Fruit fly (Drosophila melanogaster): ENCODE results near the gene CG3349.

Gene CG3349

DNA sequence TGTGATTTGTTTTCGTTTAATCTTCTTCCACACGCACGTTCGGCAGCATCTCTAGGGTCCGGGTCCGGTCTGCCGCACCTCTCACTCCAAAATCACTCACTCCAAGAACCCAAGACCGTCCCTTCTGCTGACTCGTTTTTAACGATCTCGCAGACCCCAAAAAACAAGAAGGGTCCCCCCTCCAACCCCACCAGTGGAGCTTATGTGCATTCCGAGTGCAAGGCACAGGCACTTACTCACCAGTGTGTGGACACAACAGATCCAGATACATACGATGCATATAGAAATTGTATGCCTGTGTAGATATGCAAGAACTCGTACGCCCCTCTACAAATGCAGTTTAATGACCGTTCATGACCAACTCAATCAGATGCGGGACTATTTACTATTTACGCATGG lies 925 bp upstream of the CG3349 start:
- TF ChIP-seq CG8159 (tag; optimal IDR thresholded peaks at IDR 0.05), result no peak
- TF ChIP-seq CG13204 (GFP tag; optimal IDR thresholded peaks at IDR 0.05), result peak; percentile 3
- peak; percentile 73 for TF ChIP-seq fd96Ca (GFP tag; IDR thresholded peaks at IDR 0.05)
- no peak for TF ChIP-seq CG8301 (tag; optimal IDR thresholded peaks at IDR 0.05)
- TF ChIP-seq Pif1B (GFP tag; optimal IDR thresholded peaks at IDR 0.05), result no peak
- peak; percentile 39 for TF ChIP-seq CG32121 (GFP tag; IDR thresholded peaks at IDR 0.05)
- no peak for TF ChIP-seq CG14655 (GFP tag; optimal IDR thresholded peaks at IDR 0.05)
- no peak for TF ChIP-seq Snoo (tag; optimal IDR thresholded peaks at IDR 0.05)
- 0 out of 3 replicates have a peak, but pooled peaks have one; percentile 38 for TF ChIP-seq CG4496 (GFP tag; IDR thresholded peaks at IDR 0.05)
- TF ChIP-seq EcR (GFP tag; optimal IDR thresholded peaks at IDR 0.05), result peak; percentile 98
- TF ChIP-seq Ets98B (GFP tag; IDR thresholded peaks at IDR 0.05), result 0 out of 2 replicates have a peak, but pooled peaks have one; percentile 24

DNA sequence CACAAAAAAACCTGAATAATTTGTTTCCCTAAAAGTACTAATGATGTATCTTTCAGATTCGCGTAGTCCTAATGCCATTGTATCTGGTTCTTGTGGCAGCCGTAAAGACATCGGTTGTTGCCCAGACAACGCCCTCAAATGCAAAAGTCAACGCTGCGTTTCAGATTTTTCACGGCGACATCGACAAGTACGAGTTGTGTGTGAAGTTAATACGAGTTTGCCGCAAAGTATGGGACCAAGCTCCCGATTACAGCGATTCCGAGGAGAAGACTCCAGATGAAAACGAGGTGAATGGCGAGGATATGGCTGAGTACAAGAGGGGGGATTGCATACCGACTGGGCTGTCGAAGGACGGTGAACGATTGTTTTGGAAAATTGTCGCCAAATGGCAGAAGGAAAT lies 618 bp downstream of the CG3349 start:
- TF ChIP-seq EcR (GFP tag; optimal IDR thresholded peaks at IDR 0.05) (peak; percentile 66), CG15710 (tag; optimal IDR thresholded peaks at IDR 0.05) (no peak)

DNA sequence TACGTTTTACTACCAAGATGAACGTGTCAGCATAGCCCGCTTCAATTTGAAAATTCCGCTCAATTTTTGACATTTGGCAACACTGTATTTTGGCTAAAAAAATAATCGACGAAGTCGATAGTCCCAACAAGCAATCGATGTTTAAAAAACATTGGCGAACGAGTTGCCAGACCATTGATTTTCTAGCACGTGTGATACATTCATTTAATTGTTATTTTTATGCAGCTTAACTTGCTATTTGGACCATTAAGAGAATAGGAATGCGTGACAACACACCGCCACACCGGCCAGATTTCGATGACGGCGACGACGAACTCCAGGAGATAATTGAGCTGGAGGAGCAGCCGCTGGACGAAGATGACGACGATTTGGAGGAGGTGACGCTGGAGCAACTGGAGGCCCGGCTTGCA lies 3.3 kb downstream of the CG3349 start, which contains the start of gene CG5114:
CG5114 (plus strand) TSS at position 161 of the 410 bp plus-strand sequence.
- TF ChIP-seq rn (GFP tag; IDR thresholded peaks at IDR 0.05) (no peak), CG15710 (tag; optimal IDR thresholded peaks at IDR 0.05) (no peak), CG4496 (GFP tag; IDR thresholded peaks at IDR 0.05) (peak; percentile 60; the same call in 1 of the 3 replicates), EcR (GFP tag; optimal IDR thresholded peaks at IDR 0.05) (peak; percentile 6), CG12605 (GFP tag; IDR thresholded peaks at IDR 0.05) (no peak), CG34367 (tag; optimal IDR thresholded peaks at IDR 0.05) (no peak), Ets98B (GFP tag; IDR thresholded peaks at IDR 0.05) (peak; percentile 23; the same call in 1 of the 2 replicates)

DNA sequence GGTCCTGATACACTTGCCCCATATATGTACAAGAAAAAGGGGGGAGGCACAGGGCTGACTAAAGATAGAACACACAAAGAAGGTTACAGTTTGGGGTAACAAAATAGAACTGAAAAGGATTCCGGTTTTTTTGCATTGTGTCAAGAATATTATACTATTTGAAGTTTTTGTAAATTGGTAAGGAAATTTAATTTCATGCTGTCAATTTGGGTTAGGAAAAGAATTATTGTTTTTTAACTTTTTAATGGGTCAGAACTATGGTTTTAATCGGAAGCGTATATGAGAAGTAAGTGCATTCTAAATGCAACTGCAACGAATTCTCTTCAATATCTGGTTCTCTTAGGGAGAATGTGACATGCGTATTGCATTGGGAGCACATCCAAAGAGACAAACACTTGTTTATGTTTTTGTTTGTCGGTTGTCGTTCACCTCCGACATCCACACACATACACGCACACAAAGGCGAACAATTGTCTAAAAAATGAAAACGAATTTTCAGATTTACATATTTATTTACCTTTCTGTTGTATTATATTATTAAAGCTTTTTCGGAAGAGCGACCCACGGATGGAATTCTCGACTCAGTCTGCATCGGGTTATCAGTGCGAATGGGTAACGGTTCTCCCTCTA lies 5.2 kb downstream of the CG3349 start, which contains the start of gene mnd:
mnd (plus strand) TSS at position 580 of the 630 bp plus-strand sequence.
- TF ChIP-seq CG12605 (GFP tag; IDR thresholded peaks at IDR 0.05) (peak; percentile 93), CG8159 (tag; optimal IDR thresholded peaks at IDR 0.05) (peak; percentile 79), gl (tag; optimal IDR thresholded peaks at IDR 0.05) (peak; percentile 40), CG14655 (GFP tag; optimal IDR thresholded peaks at IDR 0.05) (peak; percentile 89), Pif1B (GFP tag; optimal IDR thresholded peaks at IDR 0.05) (peak; percentile 71), CG17806 (tag; optimal IDR thresholded peaks at IDR 0.05) (peak; percentile 85), D1 (tag; optimal IDR thresholded peaks at IDR 0.05) (peak; percentile 49), Pif1A (GFP tag; optimal IDR thresholded peaks at IDR 0.05) (peak; percentile 84), CG8301 (tag; optimal IDR thresholded peaks at IDR 0.05) (peak; percentile 93), rn (GFP tag; IDR thresholded peaks at IDR 0.05) (no peak; the same call in 1 of the 2 replicates), CG4496 (GFP tag; IDR thresholded peaks at IDR 0.05) (peak; percentile 95), EcR (GFP tag; optimal IDR thresholded peaks at IDR 0.05) (peak; percentile 89), Snoo (tag; optimal IDR thresholded peaks at IDR 0.05) (peak; percentile 47), CG10348 (GFP tag; IDR thresholded peaks at IDR 0.05) (peak; percentile 44; the same call in 1 of the 2 replicates), Ets98B (GFP tag; IDR thresholded peaks at IDR 0.05) (peak; percentile 95), fd96Ca (GFP tag; IDR thresholded peaks at IDR 0.05) (no peak), CG32121 (GFP tag; IDR thresholded peaks at IDR 0.05) (peak; percentile 91), CG13204 (GFP tag; optimal IDR thresholded peaks at IDR 0.05) (no peak), CG34367 (tag; optimal IDR thresholded peaks at IDR 0.05) (peak; percentile 75), CG15710 (tag; optimal IDR thresholded peaks at IDR 0.05) (peak; percentile 74), CG9948 (tag; optimal IDR thresholded peaks at IDR 0.05) (peak; percentile 81)

DNA sequence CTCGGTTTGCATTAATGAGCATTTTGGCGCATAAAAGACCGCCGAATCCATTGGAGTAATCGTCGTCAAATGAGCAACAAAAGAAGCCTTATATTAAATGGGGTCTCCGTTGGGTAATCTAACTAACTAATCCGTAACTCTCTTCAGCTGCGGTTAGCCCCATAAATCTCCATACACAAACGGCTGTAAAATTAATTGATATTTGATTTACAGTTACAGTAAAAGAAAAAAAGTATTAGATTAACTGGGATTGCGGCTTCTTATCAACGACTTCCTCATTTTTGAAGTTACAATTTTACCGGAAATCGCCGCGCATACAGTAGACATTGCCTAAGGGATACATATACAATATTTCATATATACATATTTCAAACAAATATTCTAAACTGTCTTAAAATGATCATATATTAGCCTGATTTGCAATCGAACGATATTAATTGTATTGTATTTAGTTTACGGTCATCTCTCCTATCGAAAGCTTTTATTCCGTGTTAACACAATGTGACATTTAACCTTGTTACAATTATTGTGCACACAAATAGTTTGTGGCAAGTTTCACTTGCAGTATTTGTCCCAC lies 7.0 kb downstream of the CG3349 start:
- no peak for TF ChIP-seq CG10348 (GFP tag; IDR thresholded peaks at IDR 0.05)

DNA sequence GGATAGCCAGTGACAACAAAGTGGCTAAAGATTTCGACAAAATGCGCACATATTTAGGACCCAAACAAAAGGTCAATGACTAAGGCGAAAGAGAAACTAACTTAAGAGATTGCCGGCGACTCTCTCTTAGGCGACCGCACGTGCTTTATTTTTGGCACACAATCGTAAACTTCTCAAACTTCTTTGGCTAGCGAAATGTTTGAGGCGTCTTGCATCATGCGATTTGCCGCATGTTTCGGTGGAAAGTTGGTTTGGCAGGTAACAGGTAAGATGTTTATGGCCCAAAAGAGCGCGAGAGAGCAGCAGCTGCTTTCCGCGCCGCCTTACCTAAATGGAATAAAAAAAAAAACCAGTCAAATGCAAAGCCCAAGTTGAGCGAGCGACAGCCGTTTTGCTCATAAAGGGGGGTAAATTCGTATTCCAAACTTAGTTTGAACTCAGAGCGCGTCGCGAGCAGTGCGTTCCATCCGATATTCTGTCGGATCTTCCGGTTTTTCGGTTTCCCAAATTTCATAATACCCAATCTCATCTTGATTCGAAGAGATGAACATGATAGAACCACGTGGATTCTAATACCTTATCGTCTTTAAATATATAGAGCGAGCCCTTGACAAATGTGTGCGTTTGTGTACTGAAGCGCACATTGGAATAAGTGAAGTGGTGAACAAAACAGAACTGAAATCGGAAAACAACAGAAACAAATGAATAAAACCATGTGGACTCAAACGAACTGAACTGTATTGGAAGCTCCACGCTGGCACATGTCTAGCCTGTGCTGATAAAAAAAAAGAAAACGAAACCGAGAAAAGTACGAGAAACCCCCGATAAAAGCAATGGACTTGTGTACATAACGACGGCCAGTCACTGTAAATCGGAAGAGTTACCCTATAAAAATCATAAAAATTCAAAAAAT lies 7.8 kb downstream of the CG3349 start:
- TF ChIP-seq EcR (GFP tag; optimal IDR thresholded peaks at IDR 0.05) (peak; percentile 47), CG9948 (tag; optimal IDR thresholded peaks at IDR 0.05) (no peak), Ets98B (GFP tag; IDR thresholded peaks at IDR 0.05) (peak; percentile 30; the same call in 1 of the 2 replicates), CG14655 (GFP tag; optimal IDR thresholded peaks at IDR 0.05) (no peak)
